Worm (Caenorhabditis elegans) whole organism, young adult: ENCODE measurements around the gene W02D7.12.

Source experiments
- B0019.2 ChIP-seq: fragments of 200-800 bp; sonication (Bioruptor generic); conservative IDR thresholded peaks from 2 replicates; pipeline ENCODE4 v1.3.6; 2022; ENCODE audit warnings: missing genetic modification reagents, missing genetic modification characterization, missing compliant biosample characterization
- F33H1.4 ChIP-seq: fragments of 200-800 bp; sonication (Bioruptor generic); IDR thresholded peaks from 2 replicates; pipeline ENCODE4 v1.3.6; 2022; ENCODE audit warnings: missing genetic modification reagents, missing genetic modification characterization, missing compliant biosample characterization
- F37B4.10 ChIP-seq: fragments of 200-800 bp; sonication (Bioruptor generic); IDR thresholded peaks from 2 replicates; pipeline ENCODE4 v1.3.6; 2022; ENCODE audit warnings: missing genetic modification characterization, missing compliant biosample characterization
- T07F8.4 ChIP-seq: sonication (generic microtip); optimal IDR thresholded peaks from 2 replicates; lab custom pipeline; 2016; ENCODE audit warnings: mild to moderate bottlenecking, missing genetic modification characterization, moderate library complexity, missing compliant biosample characterization
- T26A5.8 ChIP-seq: sonication (generic microtip); optimal IDR thresholded peaks from 2 replicates; lab custom pipeline; 2016; ENCODE audit warnings: missing genetic modification characterization, missing compliant biosample characterization
- Y56A3A.18 ChIP-seq: fragments of 200-800 bp; sonication (Bioruptor generic); IDR thresholded peaks from 2 replicates; pipeline ENCODE4 v1.3.6; 2022; ENCODE audit warnings: missing genetic modification reagents, missing genetic modification characterization, missing compliant biosample characterization
- ZK185.1 ChIP-seq: sonication (generic microtip); optimal IDR thresholded peaks from 2 replicates; lab custom pipeline; 2016; ENCODE audit warnings: mild to moderate bottlenecking, missing genetic modification characterization, missing compliant biosample characterization; ENCODE audit not compliant: poor library complexity, severe bottlenecking
- aptf-2 ChIP-seq: fragments of 200-800 bp; sonication (Bioruptor generic); conservative IDR thresholded peaks from 2 replicates; pipeline ENCODE4 v1.3.6; 2022; ENCODE audit warnings: missing genetic modification reagents, missing genetic modification characterization, missing compliant biosample characterization
- attf-6 ChIP-seq: fragments of 200-800 bp; sonication (Bioruptor generic); IDR thresholded peaks from 2 replicates; pipeline ENCODE4 v1.3.6; 2022; ENCODE audit warnings: missing genetic modification reagents, missing genetic modification characterization, missing compliant biosample characterization
- bed-1 ChIP-seq: fragments of 200-800 bp; sonication (Bioruptor generic); IDR thresholded peaks from 2 replicates; pipeline ENCODE4 v1.3.6; 2022; ENCODE audit warnings: missing genetic modification reagents, missing genetic modification characterization, missing compliant biosample characterization
- cebp-1 ChIP-seq, 2 experiments: fragments of 200-800 bp in 1 of 2; sonication (Bioruptor generic) in 1 of 2; sonication (generic microtip) in 1 of 2; IDR thresholded peaks in 1 of 2; optimal IDR thresholded peaks in 1 of 2; 2 replicates each; pipeline versions ENCODE4 v1.3.6 to Lab custom; 2017 to 2022; ENCODE audit warnings: missing compliant biosample characterization in 2 of 2, missing genetic modification characterization in 2 of 2, mild to moderate bottlenecking in 1 of 2, missing genetic modification reagents in 1 of 2, moderate library complexity in 1 of 2
- ceh-40 ChIP-seq: fragments of 200-800 bp; sonication (Bioruptor generic); IDR thresholded peaks from 2 replicates; pipeline ENCODE4 v1.3.6; 2022; ENCODE audit warnings: missing genetic modification characterization, missing compliant biosample characterization
- ceh-58 ChIP-seq: fragments of 200-800 bp; sonication (Bioruptor generic); IDR thresholded peaks from 2 replicates; pipeline ENCODE4 v1.3.6; 2022; ENCODE audit warnings: missing genetic modification characterization, missing compliant biosample characterization
- hlh-12 ChIP-seq: sonication (generic microtip); optimal IDR thresholded peaks from 2 replicates; lab custom pipeline; 2016; ENCODE audit warnings: missing genetic modification characterization, missing compliant biosample characterization
- hmg-20 ChIP-seq: fragments of 200-800 bp; sonication (Bioruptor generic); IDR thresholded peaks from 2 replicates; pipeline ENCODE4 v1.3.6; 2022; ENCODE audit warnings: missing genetic modification reagents, missing genetic modification characterization, missing compliant biosample characterization
- hsf-1 ChIP-seq: fragments of 200-800 bp; sonication (Bioruptor generic); IDR thresholded peaks from 2 replicates; pipeline ENCODE4 v1.3.6; 2022; ENCODE audit warnings: missing genetic modification reagents, missing genetic modification characterization, missing compliant biosample characterization
- lag-1 ChIP-seq: fragments of 200-800 bp; sonication (Bioruptor generic); IDR thresholded peaks from 2 replicates; pipeline ENCODE4 v1.3.6; 2022; ENCODE audit warnings: missing genetic modification reagents, missing genetic modification characterization, missing compliant biosample characterization
- let-526 ChIP-seq: fragments of 200-800 bp; sonication (Bioruptor generic); IDR thresholded peaks from 2 replicates; pipeline ENCODE4 v1.3.6; 2022; ENCODE audit warnings: missing genetic modification reagents, missing genetic modification characterization, missing compliant biosample characterization
- lin-26 ChIP-seq: fragments of 200-800 bp; sonication (Bioruptor generic); IDR thresholded peaks from 2 replicates; pipeline ENCODE4 v1.3.6; 2022; ENCODE audit warnings: missing genetic modification reagents, missing genetic modification characterization, missing compliant biosample characterization
- madf-3 ChIP-seq: fragments of 200-800 bp; sonication (Bioruptor generic); IDR thresholded peaks from 2 replicates; pipeline ENCODE4 v1.3.6; 2022; ENCODE audit warnings: missing genetic modification reagents, missing genetic modification characterization, missing compliant biosample characterization
- madf-8 ChIP-seq: fragments of 200-800 bp; sonication (Bioruptor generic); conservative IDR thresholded peaks from 2 replicates; pipeline ENCODE4 v1.3.6; 2022; ENCODE audit warnings: missing genetic modification reagents, missing genetic modification characterization, missing compliant biosample characterization
- nfya-2 ChIP-seq: fragments of 200-800 bp; sonication (Bioruptor generic); IDR thresholded peaks from 2 replicates; pipeline ENCODE4 v1.3.6; 2022; ENCODE audit warnings: missing genetic modification reagents, missing genetic modification characterization, missing compliant biosample characterization
- nhr-80 ChIP-seq: sonication (generic microtip); optimal IDR thresholded peaks from 2 replicates; lab custom pipeline; 2016; ENCODE audit warnings: missing genetic modification characterization, missing compliant biosample characterization
- pbrm-1 ChIP-seq: fragments of 200-800 bp; sonication (Bioruptor generic); IDR thresholded peaks from 2 replicates; pipeline ENCODE4 v1.3.6; 2022; ENCODE audit warnings: missing genetic modification reagents, missing genetic modification characterization, missing compliant biosample characterization
- snpc-4 ChIP-seq, 5 experiments: fragments of 150-350 bp in 1 of 5; sonication (generic microtip) in 4 of 5; optimal IDR thresholded peaks; 2 replicates each; lab custom pipeline; 2014 to 2018; ENCODE audit warnings: missing genetic modification characterization in 5 of 5, missing biosample characterization in 3 of 5, antibody characterized with exemption in 2 of 5, mild to moderate bottlenecking in 2 of 5, missing compliant biosample characterization in 2 of 5, missing genotype in 2 of 5, moderate library complexity in 2 of 5, missing genetic modification reagents in 1 of 5
- tlf-1 ChIP-seq: fragments of 200-800 bp; sonication (Bioruptor generic); optimal IDR thresholded peaks from 2 replicates; lab custom pipeline; 2018; ENCODE audit warnings: mild to moderate bottlenecking, missing genetic modification characterization, missing compliant biosample characterization
- ztf-22 ChIP-seq: fragments of 200-800 bp; sonication (Bioruptor generic); optimal IDR thresholded peaks from 2 replicates; lab custom pipeline; 2018; ENCODE audit warnings: mild to moderate bottlenecking, missing genetic modification characterization, moderate library complexity, missing compliant biosample characterization
- ztf-25 ChIP-seq: fragments of 200-800 bp; sonication (Bioruptor generic); IDR thresholded peaks from 2 replicates; pipeline ENCODE4 v1.3.6; 2022; ENCODE audit warnings: missing genetic modification reagents, missing genetic modification characterization, missing compliant biosample characterization
- ztf-26 ChIP-seq: sonication (generic microtip); optimal IDR thresholded peaks from 2 replicates; lab custom pipeline; 2017; ENCODE audit warnings: missing genetic modification characterization, missing compliant biosample characterization
- ztf-28 ChIP-seq: fragments of 200-800 bp; sonication (Bioruptor generic); IDR thresholded peaks from 2 replicates; pipeline ENCODE4 v1.3.6; 2022; ENCODE audit warnings: missing genetic modification reagents, missing genetic modification characterization, missing compliant biosample characterization
- ztf-6 ChIP-seq: fragments of 200-800 bp; sonication (Bioruptor generic); IDR thresholded peaks from 2 replicates; pipeline ENCODE4 v1.3.6; 2022; ENCODE audit warnings: missing genetic modification reagents, missing genetic modification characterization, missing compliant biosample characterization

W02D7.12 gene

ce11 chrV:8307013-8307412 is 4.3 kb upstream of the W02D7.12 start:
- TF ChIP-seq snpc-4 (GFP tag; optimal IDR thresholded peaks at IDR 0.05; lab: Kevin White, UChicago): no peak
- no peak for TF ChIP-seq snpc-4 (tag; optimal IDR thresholded peaks at IDR 0.05; lab: Kevin White, UChicago)
- peak; percentile 82 for TF ChIP-seq nhr-80
- TF ChIP-seq, all 124 proteins: peak for 1

- TF ChIP-seq ZK185.1 (tag; lab: Kevin White, UChicago) (no peak), ztf-28 (GFP tag; lab: Robert Waterston, UW) (no peak), tlf-1 (GFP tag; lab: Kevin White, UChicago) (no peak), nhr-80 (peak; percentile 48)
These were observed 3.6 kb upstream of the W02D7.12 start, which contains the start of gene clec-218 for ce11 chrV:8307681-8308080. Gene clec-218, plus strand, starts transcription at chrV:8307942.

ce11 chrV:8314782-8315181 is 3.5 kb downstream of the W02D7.12 start:
- TF ChIP-seq madf-3 (GFP tag; lab: Robert Waterston, UW) (peak; percentile 68; the same call in 1 of the 2 replicates), ztf-6 (0 out of 2 replicates have a peak, but pooled peaks have one; percentile 56), hmg-20 (GFP tag; lab: Robert Waterston, UW) (peak; percentile 56; the same call in 1 of the 2 replicates), F33H1.4 (GFP tag; lab: Robert Waterston, UW) (peak; percentile 19; the same call in 1 of the 2 replicates), ceh-40 (GFP tag; lab: Robert Waterston, UW) (0 out of 2 replicates have a peak, but pooled peaks have one; percentile 22), attf-6 (GFP tag; lab: Robert Waterston, UW) (0 out of 2 replicates have a peak, but pooled peaks have one; percentile 9), B0019.2 (GFP tag; lab: Robert Waterston, UW) (0 out of 2 replicates have a peak, but pooled peaks have one; percentile 9), bed-1 (GFP tag; lab: Robert Waterston, UW) (peak; percentile 72; the same call in 1 of the 2 replicates), ztf-25 (GFP tag; lab: Robert Waterston, UW) (peak; percentile 66; the same call in 1 of the 2 replicates), F37B4.10 (GFP tag; lab: Robert Waterston, UW) (0 out of 2 replicates have a peak, but pooled peaks have one; percentile 31), lag-1 (GFP tag; lab: Robert Waterston, UW) (0 out of 2 replicates have a peak, but pooled peaks have one; percentile 77), lin-26 (peak; percentile 58; the same call in 1 of the 2 replicates), ceh-58 (0 out of 2 replicates have a peak, but pooled peaks have one; percentile 58), pbrm-1 (GFP tag; lab: Robert Waterston, UW) (peak; percentile 34; the same call in 1 of the 2 replicates), let-526 (GFP tag; lab: Robert Waterston, UW) (peak; percentile 66; the same call in 1 of the 2 replicates), Y56A3A.18 (0 out of 2 replicates have a peak, but pooled peaks have one; percentile 34), aptf-2 (GFP tag; lab: Robert Waterston, UW) (0 out of 2 replicates have a peak, but pooled peaks have one; percentile 13)

DNA sequence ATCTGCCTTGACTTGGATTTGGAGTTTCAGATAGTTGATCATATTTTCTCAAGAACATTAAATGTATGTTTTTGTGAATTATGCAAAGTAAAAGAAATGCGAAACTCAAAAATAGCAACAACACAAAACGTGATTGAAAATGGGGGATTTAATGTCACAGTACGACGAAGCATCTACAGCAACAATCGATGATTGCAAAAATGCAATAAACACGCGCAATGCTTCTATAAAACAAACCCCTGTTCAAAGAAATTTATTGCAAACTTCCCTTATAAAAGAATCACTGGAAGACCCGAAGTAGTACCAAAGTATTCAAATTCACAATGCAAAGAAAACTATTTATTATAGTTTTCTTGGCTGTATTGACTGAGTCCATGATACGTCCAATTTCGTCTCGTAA is 6.8 kb downstream of the W02D7.12 start, which contains the start of gene clec-219:
Gene clec-219 (plus strand): TSS at position 301 of the 400 bp plus-strand sequence.
- no peak for TF ChIP-seq ztf-22 (GFP tag; lab: Kevin White, UChicago)
- TF ChIP-seq T07F8.4 (tag; lab: Kevin White, UChicago): no peak
- TF ChIP-seq cebp-1 (GFP tag; IDR thresholded peaks at IDR 0.05; lab: Robert Waterston, UW): no peak
- TF ChIP-seq cebp-1 (tag; optimal IDR thresholded peaks at IDR 0.05; lab: Kevin White, UChicago): no peak
- TF ChIP-seq hsf-1 (GFP tag; lab: Robert Waterston, UW): no peak

ce11 chrV:8323545-8323944 is 12.2 kb downstream of the W02D7.12 start:
- no peak for TF ChIP-seq ztf-26
- TF ChIP-seq F33H1.4 (GFP tag; lab: Robert Waterston, UW): no peak
- no peak for TF ChIP-seq nfya-2 (GFP tag; lab: Robert Waterston, UW)
- no peak for TF ChIP-seq ZK185.1 (tag; lab: Kevin White, UChicago)
- TF ChIP-seq madf-8: no peak
- no peak for TF ChIP-seq T26A5.8 (tag; lab: Kevin White, UChicago)
- no peak for TF ChIP-seq hlh-12 (tag; lab: Kevin White, UChicago)
